Worm (Caenorhabditis elegans) whole organism, L4 larva: ENCODE measurements around the gene C01G12.5.

Experiments used
- ces-1 ChIP-seq: fragments of 150-350 bp; sonication (generic microtip); optimal IDR thresholded peaks from 4 replicates; lab custom pipeline; 2014; ENCODE audit warnings: missing biosample characterization, missing genetic modification reagents, missing genetic modification characterization
- dmd-6 ChIP-seq: fragments of 200-800 bp; sonication (Bioruptor generic); IDR thresholded peaks from 2 replicates; pipeline ENCODE4 v1.3.6; 2022; ENCODE audit warnings: missing genetic modification reagents, missing genetic modification characterization, missing compliant biosample characterization
- gei-8 ChIP-seq: fragments of 200-800 bp; sonication (Bioruptor generic); optimal IDR thresholded peaks from 2 replicates; lab custom pipeline; 2018; ENCODE audit warnings: mild to moderate bottlenecking, missing genetic modification characterization, missing compliant biosample characterization
- madf-9 ChIP-seq: fragments of 200-800 bp; sonication (Bioruptor generic); conservative IDR thresholded peaks from 2 replicates; pipeline ENCODE4 v1.3.6; 2022; ENCODE audit warnings: missing genetic modification reagents, missing genetic modification characterization, missing compliant biosample characterization
- mdl-1 ChIP-seq, 2 experiments: fragments of 150-350 bp in 1 of 2; sonication (generic microtip) in 1 of 2; optimal IDR thresholded peaks; 2 replicates each; lab custom pipeline; 2014 to 2017; ENCODE audit warnings: missing biosample characterization in 2 of 2, missing genetic modification characterization in 2 of 2
- nhr-11 ChIP-seq: fragments of 150-350 bp; optimal IDR thresholded peaks from 2 replicates; lab custom pipeline; 2014; ENCODE audit warnings: missing biosample characterization, missing genetic modification characterization
- nhr-111 ChIP-seq: fragments of 200-800 bp; sonication (Bioruptor generic); optimal IDR thresholded peaks from 2 replicates; lab custom pipeline; 2018; ENCODE audit warnings: mild to moderate bottlenecking, missing genetic modification characterization, missing compliant biosample characterization
- nhr-28 ChIP-seq: fragments of 150-350 bp; optimal IDR thresholded peaks from 2 replicates; lab custom pipeline; 2014; ENCODE audit warnings: missing biosample characterization, missing genetic modification characterization
- snpc-4 ChIP-seq: fragments of 150-350 bp; optimal IDR thresholded peaks from 2 replicates; lab custom pipeline; 2014; ENCODE audit warnings: missing biosample characterization, missing genetic modification characterization
- ztf-11 ChIP-seq: fragments of 150-350 bp; optimal IDR thresholded peaks from 2 replicates; lab custom pipeline; 2014; ENCODE audit warnings: missing biosample characterization, missing genetic modification characterization

DNA sequence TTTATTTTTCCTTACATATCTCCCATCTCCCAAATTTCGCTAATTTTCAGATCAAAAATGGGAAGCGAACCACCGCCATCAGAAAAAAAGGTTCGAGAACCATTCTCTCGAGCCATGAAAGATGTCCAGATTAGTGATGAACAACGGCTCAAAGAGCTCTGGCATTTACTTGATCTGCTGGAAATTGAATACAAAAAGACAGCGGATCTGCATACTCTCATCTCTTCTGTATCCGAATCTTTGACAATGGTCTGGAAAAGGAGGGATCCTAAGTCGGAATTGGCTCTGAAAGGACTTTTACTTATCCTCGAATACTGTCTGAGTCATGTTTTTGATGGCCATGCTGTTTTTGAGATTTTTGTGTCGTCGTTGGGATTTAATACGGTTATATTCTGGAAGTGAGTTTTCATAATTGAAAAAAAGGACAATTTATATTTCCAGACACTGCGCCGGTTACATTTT is 13.6 kb upstream of the C01G12.5 start, which contains the start of gene tps-2:
- TF ChIP-seq ces-1 (no peak), madf-9 (no peak), mdl-1 (tag; optimal IDR thresholded peaks at IDR 0.05; lab: Kevin White, UChicago) (no peak), dmd-6 (GFP tag; lab: Robert Waterston, UW) (no peak), snpc-4 (no peak), nhr-111 (GFP tag; lab: Kevin White, UChicago) (no peak), nhr-11 (tag; lab: Kevin White, UChicago) (no peak), ztf-11 (tag; lab: Kevin White, UChicago) (no peak), gei-8 (no peak), nhr-28 (tag; lab: Kevin White, UChicago) (no peak)
